Worm (Caenorhabditis elegans): ENCODE results near the gene sumv-2.

- TF ChIP-seq elt-3 (tag; optimal IDR thresholded peaks at IDR 0.05) = no peak
- TF ChIP-seq nhr-76 (tag; optimal IDR thresholded peaks at IDR 0.05) = no peak
- TF ChIP-seq lin-15B (tag; optimal IDR thresholded peaks at IDR 0.05) = no peak
- TF ChIP-seq elt-2 (tag; optimal IDR thresholded peaks at IDR 0.05) = no peak
- no peak for TF ChIP-seq pha-4 (tag; optimal IDR thresholded peaks at IDR 0.05)
- no peak for TF ChIP-seq R02D3.7 (tag; optimal IDR thresholded peaks at IDR 0.05)
- no peak for TF ChIP-seq aly-2 (tag; optimal IDR thresholded peaks at IDR 0.05)
- TF ChIP-seq nhr-28 (tag; optimal IDR thresholded peaks at IDR 0.05) = no peak
- no peak for TF ChIP-seq ztf-11 (tag; optimal IDR thresholded peaks at IDR 0.05)
- TF ChIP-seq unc-62 (GFP tag; optimal IDR thresholded peaks at IDR 0.05) = no peak
- TF ChIP-seq nhr-11 (tag; optimal IDR thresholded peaks at IDR 0.05) = no peak
- no peak for TF ChIP-seq ZK546.5 (tag; optimal IDR thresholded peaks at IDR 0.05)
- TF ChIP-seq nhr-237 (tag; optimal IDR thresholded peaks at IDR 0.05) = no peak
- TF ChIP-seq ceh-82 (tag; optimal IDR thresholded peaks at IDR 0.05) = no peak
Observed at ce11 chrV:4667062-4667461, 49.7 kb downstream of the sumv-2 start.
